Fruit fly (Drosophila melanogaster) whole organism, wandering third instar larva: ENCODE data around the gene Mettl4.

ENCODE experiments used
- Abd-B ChIP-seq: fragments of >200 bp; optimal IDR thresholded peaks from 2 replicates; lab custom pipeline; 2017; ENCODE audit warnings: missing biosample characterization, missing genetic modification characterization
- CG32264 ChIP-seq: fragments of 200-800 bp; sonication (Bioruptor generic); optimal IDR thresholded peaks from 2 replicates; lab custom pipeline; 2016; ENCODE audit warnings: missing biosample characterization, missing genetic modification characterization
- CG9705 ChIP-seq: fragments of 200-800 bp; sonication (Bioruptor generic); optimal IDR thresholded peaks from 2 replicates; lab custom pipeline; 2018; ENCODE audit warnings: missing biosample characterization, mild to moderate bottlenecking, missing genetic modification characterization
- CrebA ChIP-seq: fragments of 200-800 bp; sonication (Bioruptor generic); optimal IDR thresholded peaks from 2 replicates; lab custom pipeline; 2016; ENCODE audit warnings: missing biosample characterization, mild to moderate bottlenecking, missing genetic modification characterization, borderline replicate concordance
- Dif ChIP-seq: fragments of 200-275, 200-300 bp; sonication (Bioruptor generic); optimal IDR thresholded peaks from 2 replicates; lab custom pipeline; 2018; ENCODE audit warnings: missing biosample characterization, missing genetic modification characterization; ENCODE audit not compliant: partially characterized antibody
- HLH106 ChIP-seq: fragments of 200-800 bp; optimal IDR thresholded peaks from 3 replicates; lab custom pipeline; 2019; ENCODE audit warnings: missing biosample characterization, mild to moderate bottlenecking, missing genetic modification characterization, moderate library complexity
- Hnf4 ChIP-seq: fragments of 200-800 bp; sonication (Bioruptor generic); optimal IDR thresholded peaks from 2 replicates; lab custom pipeline; 2016; ENCODE audit warnings: missing biosample characterization, mild to moderate bottlenecking, missing genetic modification characterization
- Hr78 ChIP-seq: fragments of >200 bp; optimal IDR thresholded peaks from 2 replicates; lab custom pipeline; 2017; ENCODE audit warnings: missing biosample characterization, missing genetic modification characterization
- Hr83 ChIP-seq: fragments of 200-300 bp; sonication (Bioruptor generic); optimal IDR thresholded peaks from 2 replicates; lab custom pipeline; 2016; ENCODE audit warnings: missing biosample characterization, mild to moderate bottlenecking, missing genetic modification characterization, moderate library complexity; ENCODE audit not compliant: poor library complexity, severe bottlenecking
- Jra ChIP-seq: sonication (Bioruptor generic); optimal IDR thresholded peaks from 2 replicates; lab custom pipeline; 2016; ENCODE audit warnings: missing biosample characterization, missing genetic modification characterization
- Mio ChIP-seq: sonication (Bioruptor generic); optimal IDR thresholded peaks from 2 replicates; lab custom pipeline; 2016; ENCODE audit warnings: missing biosample characterization, missing genetic modification characterization
- Myc ChIP-seq: fragments of >200 bp; optimal IDR thresholded peaks from 2 replicates; lab custom pipeline; 2017
- OdsH ChIP-seq: fragments of 200-800 bp; sonication (Bioruptor generic); optimal IDR thresholded peaks from 2 replicates; lab custom pipeline; 2016; ENCODE audit warnings: missing biosample characterization, mild to moderate bottlenecking, missing genetic modification characterization
- Rel ChIP-seq, 2 experiments: fragments of 200-800 bp; sonication (Bioruptor generic) in 1 of 2; optimal IDR thresholded peaks; 2 replicates in 1 of 2; 3 replicates in 1 of 2; lab custom pipeline; 2016 to 2019; ENCODE audit warnings: mild to moderate bottlenecking in 2 of 2, missing biosample characterization in 2 of 2, missing genetic modification characterization in 2 of 2, moderate library complexity in 1 of 2
- Sp1 ChIP-seq: fragments of 200-800 bp; sonication (Bioruptor generic); optimal IDR thresholded peaks from 3 replicates; lab custom pipeline; 2019; ENCODE audit warnings: missing biosample characterization, mild to moderate bottlenecking, missing genetic modification characterization, moderate library complexity
- Vsx2 ChIP-seq: fragments of 200-300, 225-300 bp; sonication (Bioruptor generic); optimal IDR thresholded peaks from 2 replicates; lab custom pipeline; 2018; ENCODE audit warnings: missing biosample characterization, missing genetic modification characterization; ENCODE audit not compliant: partially characterized antibody
- br ChIP-seq: fragments of 200-800 bp; sonication (Bioruptor generic); optimal IDR thresholded peaks from 2 replicates; lab custom pipeline; 2016; ENCODE audit warnings: missing biosample characterization, missing genetic modification characterization
- brk ChIP-seq: fragments of 200-800 bp; sonication (Bioruptor generic); optimal IDR thresholded peaks from 2 replicates; lab custom pipeline; 2016; ENCODE audit warnings: missing biosample characterization, mild to moderate bottlenecking, missing genetic modification characterization
- dl ChIP-seq, 2 experiments: fragments of 175-275, 200-275 bp in 1 of 2; fragments of 200-275 bp in 1 of 2; sonication (Bioruptor generic); optimal IDR thresholded peaks; lab custom pipeline; 2018; ENCODE audit warnings: mild to moderate bottlenecking in 2 of 2, missing biosample characterization in 2 of 2, missing genetic modification characterization in 2 of 2, moderate library complexity in 2 of 2; ENCODE audit not compliant: partially characterized antibody in 2 of 2, insufficient read depth in 1 of 2
- dmrt93B ChIP-seq: fragments of 200-800 bp; sonication (Bioruptor generic); optimal IDR thresholded peaks from 2 replicates; lab custom pipeline; 2018; ENCODE audit warnings: missing biosample characterization, mild to moderate bottlenecking, missing genetic modification characterization
- ey ChIP-seq: fragments of 200-800 bp; sonication (Bioruptor generic); optimal IDR thresholded peaks from 2 replicates; lab custom pipeline; 2016; ENCODE audit warnings: missing biosample characterization, missing genetic modification characterization
- foxo ChIP-seq, 2 experiments: fragments of 200-800 bp; sonication (Bioruptor generic); optimal IDR thresholded peaks; 2 replicates in 1 of 2; 3 replicates in 1 of 2; lab custom pipeline; 2016 to 2017; ENCODE audit warnings: missing biosample characterization in 2 of 2, missing genetic modification characterization in 2 of 2
- fru ChIP-seq: fragments of 200-800 bp; sonication (Bioruptor generic); optimal IDR thresholded peaks from 3 replicates; lab custom pipeline; 2016; ENCODE audit warnings: missing biosample characterization, mild to moderate bottlenecking, missing genetic modification characterization
- h ChIP-seq: fragments of 200-800 bp; sonication (Bioruptor generic); optimal IDR thresholded peaks from 3 replicates; lab custom pipeline; 2016; ENCODE audit warnings: missing biosample characterization, mild to moderate bottlenecking, missing genetic modification characterization
- jim ChIP-seq: fragments of 175-275, 200-325 bp; sonication (Bioruptor generic); optimal IDR thresholded peaks from 2 replicates; lab custom pipeline; 2016; ENCODE audit warnings: missing biosample characterization, mild to moderate bottlenecking, missing genetic modification characterization
- lola ChIP-seq: fragments of >200 bp; optimal IDR thresholded peaks from 2 replicates; lab custom pipeline; 2017; ENCODE audit warnings: missing biosample characterization, missing genetic modification characterization
- pan ChIP-seq: fragments of >200 bp; optimal IDR thresholded peaks from 2 replicates; lab custom pipeline; 2017
- psq ChIP-seq: fragments of 200-800 bp; sonication (Bioruptor generic); optimal IDR thresholded peaks from 3 replicates; lab custom pipeline; 2017; ENCODE audit warnings: missing biosample characterization, mild to moderate bottlenecking, missing genetic modification characterization, moderate library complexity
- sage ChIP-seq: fragments of 200-800 bp; sonication (Bioruptor generic); optimal IDR thresholded peaks from 2 replicates; lab custom pipeline; 2016; ENCODE audit warnings: missing biosample characterization, mild to moderate bottlenecking, missing genetic modification characterization
- tai ChIP-seq: sonication (Bioruptor generic); optimal IDR thresholded peaks from 2 replicates; lab custom pipeline; 2016; ENCODE audit warnings: missing biosample characterization, missing genetic modification characterization

Gene Mettl4

dm6 chr3R:16650950-16651349 lies at the start of gene Mettl4:
Gene Mettl4 (minus strand): TSS chr3R:16651157.
- TF ChIP-seq jim (GFP tag; lab: Kevin White, UChicago) (no peak), Sp1 (GFP tag; lab: Kevin White, UChicago) (no peak), sage (GFP tag; lab: Kevin White, UChicago) (no peak), Vsx2 (no peak), br (GFP tag; lab: Kevin White, UChicago) (no peak), fru (GFP tag; lab: Kevin White, UChicago) (no peak), OdsH (no peak), Mio (GFP tag; lab: Kevin White, UChicago) (no peak)

DNA sequence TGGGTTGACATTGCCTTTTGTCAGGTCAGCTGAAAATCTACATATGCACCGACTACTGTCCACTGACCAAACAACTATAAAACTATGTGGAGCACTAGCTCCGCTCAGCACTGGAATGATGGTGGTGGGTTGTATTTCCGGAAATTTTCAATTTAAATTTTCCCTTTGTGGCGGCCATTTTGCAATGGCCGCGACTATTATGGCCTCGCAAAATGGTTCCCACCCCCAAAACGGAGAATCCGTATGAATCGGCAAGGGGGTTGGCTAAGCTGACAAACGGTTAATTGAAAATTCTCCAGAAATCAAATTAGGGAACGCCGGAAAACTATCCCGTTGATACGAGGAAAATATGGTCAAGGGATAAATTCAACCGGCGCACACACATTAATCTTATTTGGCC lies 31.9 kb upstream of the Mettl4 start:
- TF ChIP-seq Abd-B (no peak), psq (GFP tag; lab: Kevin White, UChicago) (no peak), tai (GFP tag; lab: Kevin White, UChicago) (no peak), Hr78 (GFP tag; lab: Kevin White, UChicago) (no peak), pan (no peak), foxo (GFP tag; optimal IDR thresholded peaks at IDR 0.05; lab: Kevin White, UChicago) (no peak), br (GFP tag; lab: Kevin White, UChicago) (no peak), Rel (GFP tag; optimal IDR thresholded peaks at IDR 0.05; lab: Kevin White, UChicago) (no peak), Rel (tag; optimal IDR thresholded peaks at IDR 0.05; lab: Kevin White, UChicago) (no peak), CG32264 (no peak), Hnf4 (GFP tag; lab: Kevin White, UChicago) (no peak), Dif (GFP tag; lab: Kevin White, UChicago) (no peak), Vsx2 (no peak)

- TF ChIP-seq lola (GFP tag; lab: Kevin White, UChicago) (no peak), Rel (GFP tag; optimal IDR thresholded peaks at IDR 0.05; lab: Kevin White, UChicago) (no peak), Rel (tag; optimal IDR thresholded peaks at IDR 0.05; lab: Kevin White, UChicago) (no peak), fru (GFP tag; lab: Kevin White, UChicago) (no peak), CG32264 (no peak), OdsH (no peak), h (GFP tag; lab: Kevin White, UChicago) (no peak), br (GFP tag; lab: Kevin White, UChicago) (no peak)
Observed at dm6 chr3R:16677934-16678333, 27.0 kb upstream of the Mettl4 start.

DNA sequence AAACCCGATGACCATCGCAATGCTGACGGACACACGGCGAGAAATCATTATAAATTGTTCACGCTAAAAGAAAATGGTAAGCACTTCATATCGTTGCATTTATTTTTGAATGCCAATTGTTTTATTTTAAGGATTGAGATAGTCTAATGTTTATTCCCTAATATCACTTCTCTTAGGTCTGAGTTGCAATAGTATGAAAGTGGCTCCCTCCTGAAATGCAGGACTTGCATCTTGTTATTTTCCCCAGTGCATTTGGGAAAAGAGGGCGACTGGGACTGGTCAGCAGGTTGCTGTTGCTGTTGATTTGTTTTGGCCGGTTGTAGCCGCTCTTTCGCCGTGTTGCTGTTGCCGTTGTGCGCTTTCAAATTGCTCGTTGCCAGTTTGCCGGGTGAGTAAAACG lies 25.6 kb upstream of the Mettl4 start:
- TF ChIP-seq HLH106 (tag; lab: Kevin White, UChicago): no peak
- peak; percentile 8 for TF ChIP-seq ey (GFP tag; lab: Kevin White, UChicago)

DNA sequence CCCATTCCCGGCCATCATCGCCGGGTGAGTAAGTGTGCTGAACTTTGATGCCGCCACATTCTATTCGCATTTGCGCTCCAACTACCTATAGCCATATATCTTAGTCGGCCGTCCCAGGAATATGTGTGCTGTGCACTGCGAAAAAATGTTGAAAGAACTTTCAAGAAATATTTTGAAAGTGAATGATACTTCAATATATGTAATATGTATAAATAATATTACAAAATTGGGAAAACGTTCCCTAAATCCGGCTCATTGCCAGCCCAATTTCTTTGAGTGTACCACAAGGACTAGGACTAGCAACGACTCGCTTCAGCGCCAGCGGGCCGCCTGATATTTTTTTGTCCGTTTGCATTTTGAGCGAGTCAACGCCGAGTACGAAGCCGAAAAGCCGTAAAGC lies 22.2 kb upstream of the Mettl4 start:
- TF ChIP-seq Jra: no peak
- TF ChIP-seq Sp1 (GFP tag; lab: Kevin White, UChicago): no peak
- no peak for TF ChIP-seq lola (GFP tag; lab: Kevin White, UChicago)
- no peak for TF ChIP-seq Mio (GFP tag; lab: Kevin White, UChicago)
- no peak for TF ChIP-seq CrebA (GFP tag; lab: Kevin White, UChicago)
- no peak for TF ChIP-seq Hr78 (GFP tag; lab: Kevin White, UChicago)
- no peak for TF ChIP-seq dmrt93B (GFP tag; lab: Kevin White, UChicago)
- TF ChIP-seq fru (GFP tag; lab: Kevin White, UChicago): no peak
- TF ChIP-seq, all 38 proteins: peak for 0

dm6 chr3R:16672213-16672706 lies 21.3 kb upstream of the Mettl4 start:
- TF ChIP-seq Myc (lab: Kevin White, UChicago): no peak
- no peak for TF ChIP-seq brk (GFP tag; lab: Kevin White, UChicago)
- no peak for TF ChIP-seq ey (GFP tag; lab: Kevin White, UChicago)
- TF ChIP-seq jim (GFP tag; lab: Kevin White, UChicago): no peak
- no peak for TF ChIP-seq lola (GFP tag; lab: Kevin White, UChicago)
- TF ChIP-seq tai (GFP tag; lab: Kevin White, UChicago): no peak
- no peak for TF ChIP-seq Hr83 (GFP tag; lab: Kevin White, UChicago)
- TF ChIP-seq br (GFP tag; lab: Kevin White, UChicago): no peak
- TF ChIP-seq sage (GFP tag; lab: Kevin White, UChicago): no peak
- no peak for TF ChIP-seq CG9705 (GFP tag; lab: Kevin White, UChicago)
- TF ChIP-seq CrebA (GFP tag; lab: Kevin White, UChicago): no peak
- no peak for TF ChIP-seq Jra
- TF ChIP-seq dl (GFP tag; optimal IDR thresholded peaks at IDR 0.05; lab: Kevin White, UChicago; ENCODE audit: insufficient read depth in 1 of 2, partially characterized antibody in 2 of 2): no peak
